Worm (Caenorhabditis elegans) whole organism, L1 larva: ENCODE measurements around the gene zip-12.

Experiments used
- F16B12.6 ChIP-seq: fragments of 150-350 bp; optimal IDR thresholded peaks from 2 replicates; lab custom pipeline; 2014; ENCODE audit warnings: missing biosample characterization, missing genetic modification characterization
- Y116A8C.19 ChIP-seq: sonication (generic microtip); optimal IDR thresholded peaks from 2 replicates; lab custom pipeline; 2016; ENCODE audit warnings: missing compliant biosample characterization, missing genetic modification characterization, borderline replicate concordance
- alr-1 ChIP-seq: fragments of 200-800 bp; sonication (Bioruptor generic); optimal IDR thresholded peaks from 2 replicates; lab custom pipeline; 2018; ENCODE audit warnings: borderline replicate concordance, mild to moderate bottlenecking, missing genetic modification characterization, missing compliant biosample characterization
- ama-1 ChIP-seq: fragments of 150-350 bp; optimal IDR thresholded peaks from 2 replicates; lab custom pipeline; 2014
- ceh-8 ChIP-seq: fragments of 200-800 bp; sonication (Bioruptor generic); optimal IDR thresholded peaks from 2 replicates; lab custom pipeline; 2018; ENCODE audit warnings: mild to moderate bottlenecking, missing genetic modification characterization, moderate library complexity, missing compliant biosample characterization
- dsc-1 ChIP-seq: sonication (generic microtip); optimal IDR thresholded peaks from 2 replicates; lab custom pipeline; 2016; ENCODE audit warnings: mild to moderate bottlenecking, missing genetic modification characterization, missing compliant biosample characterization
- efl-1 ChIP-seq, 4 experiments: fragments of 150-350 bp; optimal IDR thresholded peaks in 3 of 4; peaks in 1 of 4; 1 replicate in 1 of 4; 2 replicates in 3 of 4; lab custom pipeline; 2014; ENCODE audit warnings: missing biosample characterization in 2 of 4, missing genetic modification characterization in 2 of 4, missing genetic modification reagents in 2 of 4
- efl-3 ChIP-seq: fragments of 200-800 bp; sonication (Bioruptor generic); optimal IDR thresholded peaks from 2 replicates; lab custom pipeline; 2018; ENCODE audit warnings: mild to moderate bottlenecking, missing genetic modification characterization, missing compliant biosample characterization
- egl-13 ChIP-seq: sonication (generic microtip); optimal IDR thresholded peaks from 2 replicates; lab custom pipeline; 2016; ENCODE audit warnings: missing genotype, missing genetic modification reagents, missing genetic modification characterization, missing compliant biosample characterization
- egl-27 ChIP-seq, 2 experiments: fragments of 150-350 bp in 1 of 2; sonication (generic microtip); optimal IDR thresholded peaks; 3 replicates each; lab custom pipeline; 2017 to 2018; ENCODE audit warnings: missing biosample characterization in 2 of 2, missing genetic modification characterization in 2 of 2, missing genetic modification reagents in 2 of 2
- elt-2 ChIP-seq: sonication (generic microtip); optimal IDR thresholded peaks from 2 replicates; lab custom pipeline; 2016; ENCODE audit warnings: missing genetic modification characterization, mild to moderate bottlenecking, inconsistent platforms, missing compliant biosample characterization, missing genetic modification reagents
- fkh-10 ChIP-seq: sonication (generic microtip); optimal IDR thresholded peaks from 2 replicates; lab custom pipeline; 2017; ENCODE audit warnings: missing biosample characterization, missing genetic modification reagents, missing genetic modification characterization
- fkh-4 ChIP-seq: sonication (generic microtip); optimal IDR thresholded peaks from 2 replicates; lab custom pipeline; 2016; ENCODE audit warnings: missing compliant biosample characterization, missing genetic modification characterization, borderline replicate concordance
- fkh-8 ChIP-seq: sonication (generic microtip); optimal IDR thresholded peaks from 2 replicates; lab custom pipeline; 2016; ENCODE audit warnings: mild to moderate bottlenecking, missing genetic modification characterization, missing compliant biosample characterization
- fos-1 ChIP-seq: fragments of 150-350 bp; optimal IDR thresholded peaks from 2 replicates; lab custom pipeline; 2014; ENCODE audit warnings: missing biosample characterization, missing genetic modification characterization
- hlh-4 ChIP-seq: sonication (generic microtip); optimal IDR thresholded peaks from 2 replicates; lab custom pipeline; 2016; ENCODE audit warnings: mild to moderate bottlenecking, missing genetic modification characterization, missing compliant biosample characterization
- hpl-2 ChIP-seq: fragments of 150-350 bp; optimal IDR thresholded peaks from 2 replicates; lab custom pipeline; 2014; ENCODE audit warnings: missing biosample characterization, missing genetic modification reagents, missing genetic modification characterization
- irx-1 ChIP-seq: sonication (generic microtip); optimal IDR thresholded peaks from 2 replicates; lab custom pipeline; 2016; ENCODE audit warnings: missing genetic modification characterization, missing compliant biosample characterization
- isw-1 ChIP-seq: fragments of 200-800 bp; sonication (Bioruptor generic); IDR thresholded peaks from 2 replicates; pipeline ENCODE4 v1.3.6; 2022; ENCODE audit warnings: missing genetic modification characterization, missing compliant biosample characterization
- lin-13 ChIP-seq: fragments of 150-350 bp; optimal IDR thresholded peaks from 2 replicates; lab custom pipeline; 2014; ENCODE audit warnings: missing biosample characterization, missing genetic modification reagents, missing genetic modification characterization
- lin-15B ChIP-seq: fragments of 150-350 bp; sonication (generic microtip); optimal IDR thresholded peaks from 3 replicates; lab custom pipeline; 2014; ENCODE audit warnings: missing biosample characterization, missing genetic modification characterization
- mab-9 ChIP-seq: fragments of 200-800 bp; sonication (Bioruptor generic); IDR thresholded peaks from 2 replicates; pipeline ENCODE4 v1.3.6; 2022; ENCODE audit warnings: missing genetic modification reagents, missing genetic modification characterization, missing compliant biosample characterization
- mef-2 ChIP-seq: fragments of 150-350 bp; optimal IDR thresholded peaks from 2 replicates; lab custom pipeline; 2014; ENCODE audit warnings: missing biosample characterization, missing genetic modification characterization
- nhr-12 ChIP-seq: sonication (generic microtip); optimal IDR thresholded peaks from 2 replicates; lab custom pipeline; 2017; ENCODE audit warnings: missing biosample characterization, missing genetic modification characterization
- nhr-19 ChIP-seq: fragments of 200-800 bp; sonication (Bioruptor generic); conservative IDR thresholded peaks from 2 replicates; pipeline ENCODE4 v1.3.6; 2022; ENCODE audit warnings: missing genetic modification characterization, missing compliant biosample characterization
- nhr-20 ChIP-seq: sonication (generic microtip); optimal IDR thresholded peaks from 2 replicates; lab custom pipeline; 2016; ENCODE audit warnings: mild to moderate bottlenecking, missing genetic modification characterization, missing compliant biosample characterization
- nhr-84 ChIP-seq: sonication (generic microtip); optimal IDR thresholded peaks from 2 replicates; lab custom pipeline; 2017; ENCODE audit warnings: missing biosample characterization, missing genetic modification characterization
- nhr-90 ChIP-seq: sonication (generic microtip); optimal IDR thresholded peaks from 2 replicates; lab custom pipeline; 2016; ENCODE audit warnings: mild to moderate bottlenecking, missing genetic modification characterization, missing compliant biosample characterization; ENCODE audit not compliant: poor library complexity
- skn-1 ChIP-seq: fragments of 150-350 bp; optimal IDR thresholded peaks from 2 replicates; lab custom pipeline; 2014; ENCODE audit warnings: missing biosample characterization, missing genetic modification characterization
- snpc-4 ChIP-seq: fragments of 150-350 bp; optimal IDR thresholded peaks from 2 replicates; lab custom pipeline; 2014; ENCODE audit warnings: missing biosample characterization, missing genetic modification characterization
- sox-4 ChIP-seq: sonication (generic microtip); optimal IDR thresholded peaks from 2 replicates; lab custom pipeline; 2016; ENCODE audit warnings: missing genetic modification characterization, missing compliant biosample characterization
- sptf-1 ChIP-seq: fragments of 150-350 bp; optimal IDR thresholded peaks from 2 replicates; lab custom pipeline; 2014; ENCODE audit warnings: missing biosample characterization, missing genetic modification characterization
- tbx-2 ChIP-seq: sonication (generic microtip); optimal IDR thresholded peaks from 2 replicates; lab custom pipeline; 2016; ENCODE audit warnings: missing genetic modification characterization, missing compliant biosample characterization
- unc-62 ChIP-seq: fragments of 150-350 bp; optimal IDR thresholded peaks from 2 replicates; lab custom pipeline; 2014; ENCODE audit warnings: missing biosample characterization, missing genetic modification reagents, missing genetic modification characterization
- unc-98 ChIP-seq: fragments of 200-800 bp; sonication (Bioruptor generic); IDR thresholded peaks from 2 replicates; pipeline ENCODE4 v1.3.6; 2022; ENCODE audit warnings: missing genetic modification characterization, missing compliant biosample characterization
- zag-1 ChIP-seq: fragments of 150-350 bp; optimal IDR thresholded peaks from 2 replicates; lab custom pipeline; 2014; ENCODE audit warnings: missing biosample characterization, missing genetic modification characterization
- ztf-11 ChIP-seq, 2 experiments: sonication (generic microtip); optimal IDR thresholded peaks; 2 replicates each; lab custom pipeline; 2016 to 2017; ENCODE audit warnings: missing genetic modification characterization in 2 of 2, missing biosample characterization in 1 of 2, missing compliant biosample characterization in 1 of 2

zip-12 gene

DNA sequence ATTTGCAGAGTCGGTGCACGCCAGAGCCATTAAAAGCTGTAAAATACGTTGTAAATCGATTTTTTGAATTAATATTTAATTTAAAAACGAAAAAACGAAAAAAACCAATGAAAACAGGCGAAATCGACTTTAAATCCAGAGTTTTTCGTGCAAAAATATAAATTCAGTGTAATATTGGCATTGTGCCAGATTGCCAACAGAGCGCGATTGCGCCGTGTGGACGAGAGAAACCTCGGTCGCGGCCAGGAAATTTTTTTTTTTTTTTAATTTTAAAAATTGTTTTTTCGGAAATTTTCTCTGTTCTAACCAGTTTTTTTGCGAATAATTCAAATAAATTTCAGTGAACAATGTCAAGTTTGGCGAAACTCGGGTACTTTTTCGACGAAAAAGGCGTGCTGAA, 23.6 kb downstream of the zip-12 start, which contains the start of the genes pph-4.1 and Y75B8A.31 (continued):
- TF ChIP-seq ztf-11 (tag; optimal IDR thresholded peaks at IDR 0.05; lab: Kevin White, UChicago) (peak in 1 of 2 experiments; percentile 87), mab-9 (GFP tag; lab: Robert Waterston, UW) (peak; percentile 74), snpc-4 (peak; percentile 59), hlh-4 (tag; lab: Kevin White, UChicago) (no peak), egl-27 (tag; optimal IDR thresholded peaks at IDR 0.05; lab: Kevin White, UChicago) (no peak), efl-3 (GFP tag; lab: Kevin White, UChicago) (no peak), sox-4 (tag; lab: Kevin White, UChicago) (peak; percentile 80), ama-1 (lab: Kevin White, UChicago) (no peak), ceh-8 (GFP tag; lab: Kevin White, UChicago) (no peak), lin-15B (tag; lab: Kevin White, UChicago) (peak; percentile 96), hpl-2 (GFP tag; lab: Kevin White, UChicago) (peak; percentile 21), F16B12.6 (tag; lab: Kevin White, UChicago) (peak; percentile 64), fos-1 (tag; lab: Kevin White, UChicago) (no peak), mef-2 (tag; lab: Kevin White, UChicago) (no peak), nhr-84 (no peak), isw-1 (GFP tag; lab: Robert Waterston, UW) (peak; percentile 78), skn-1 (tag; lab: Kevin White, UChicago) (peak; percentile 89), unc-98 (GFP tag; lab: Robert Waterston, UW) (peak; percentile 85), lin-13 (GFP tag; lab: Kevin White, UChicago) (peak; percentile 87), nhr-19 (GFP tag; lab: Robert Waterston, UW) (peak; percentile 85), zag-1 (tag; lab: Kevin White, UChicago) (no peak), nhr-20 (tag; lab: Kevin White, UChicago) (peak; percentile 88), Y116A8C.19 (tag; lab: Kevin White, UChicago) (peak; percentile 58), nhr-90 (tag; lab: Kevin White, UChicago) (peak; percentile 93), tbx-2 (tag; lab: Kevin White, UChicago) (peak; percentile 92), elt-2 (tag; lab: Kevin White, UChicago) (peak; percentile 44), fkh-8 (tag; lab: Kevin White, UChicago) (peak; percentile 90), fkh-10 (GFP tag; lab: Kevin White, UChicago) (no peak), sptf-1 (tag; lab: Kevin White, UChicago) (no peak), unc-62 (GFP tag; lab: Kevin White, UChicago) (no peak), egl-13 (peak; percentile 89), alr-1 (no peak)

DNA sequence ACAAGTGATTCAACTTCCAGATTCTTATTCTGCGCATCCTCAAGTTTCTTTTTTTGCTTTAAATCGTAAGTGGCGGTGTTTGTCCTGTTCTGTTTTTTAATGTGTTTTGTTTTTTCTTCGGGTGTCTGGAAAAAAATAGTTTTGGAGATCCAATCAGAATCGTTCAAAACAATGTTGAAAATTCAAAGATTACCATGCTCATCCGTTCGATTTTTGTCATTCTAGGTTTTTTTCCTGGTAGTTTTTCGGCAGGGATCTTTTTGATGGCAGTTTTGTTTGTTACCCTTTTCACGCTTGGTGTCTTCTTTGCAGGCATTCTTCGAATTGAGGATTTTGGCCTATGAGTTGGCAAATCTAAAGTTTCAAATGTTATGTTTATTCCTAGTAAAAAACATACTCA, 28.9 kb downstream of the zip-12 start:
- TF ChIP-seq ceh-8 (GFP tag; lab: Kevin White, UChicago) (no peak), nhr-12 (no peak), dsc-1 (tag; lab: Kevin White, UChicago) (no peak), nhr-19 (GFP tag; lab: Robert Waterston, UW) (no peak), fkh-4 (tag; lab: Kevin White, UChicago) (no peak), efl-1 (optimal IDR thresholded peaks at IDR 0.05; lab: Kevin White, UChicago) (no peak), efl-1 (GFP tag; optimal IDR thresholded peaks at IDR 0.05 in 1 of 2; lab: Kevin White, UChicago) (no peak), irx-1 (tag; lab: Kevin White, UChicago) (no peak)
- TF ChIP-seq, all 84 proteins: peak for 0

DNA sequence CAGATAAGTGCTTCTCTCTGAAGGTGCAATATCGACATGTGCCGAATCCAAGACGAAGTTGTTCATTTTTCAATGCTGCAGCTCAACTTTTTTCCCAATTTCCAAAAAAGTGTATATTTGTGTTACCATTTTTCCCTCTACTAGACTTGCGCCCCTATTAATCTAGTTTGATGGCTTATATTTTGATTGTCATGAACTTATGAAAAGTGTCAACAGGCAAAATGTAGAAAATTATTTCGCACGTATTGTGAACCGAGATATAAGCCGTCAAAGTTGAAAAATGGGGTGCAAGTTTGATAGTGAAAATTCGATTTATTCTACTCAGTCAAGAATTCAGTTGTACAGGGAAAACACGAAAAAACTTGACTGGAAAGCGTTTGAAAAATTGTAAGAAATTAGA, 30.7 kb downstream of the zip-12 start, which contains the start of gene Y75B8A.32:
Gene Y75B8A.32, minus strand, starts transcription at position 101 of the 400 bp plus-strand sequence.
- no peak for TF ChIP-seq hlh-4 (tag; lab: Kevin White, UChicago)
- TF ChIP-seq hpl-2 (GFP tag; lab: Kevin White, UChicago): no peak
- TF ChIP-seq, all 84 proteins: peak for 0
